Worm (Caenorhabditis elegans) whole organism, young adult: Measurements from ENCODE around the gene egl-27.

Experiments
- ceh-100 ChIP-seq: fragments of 200-800 bp; sonication (Bioruptor generic); IDR thresholded peaks from 2 replicates; pipeline ENCODE4 v1.3.6; 2022; ENCODE audit warnings: missing genetic modification reagents, missing genetic modification characterization, missing compliant biosample characterization
- hmg-20 ChIP-seq: fragments of 200-800 bp; sonication (Bioruptor generic); IDR thresholded peaks from 2 replicates; pipeline ENCODE4 v1.3.6; 2022; ENCODE audit warnings: missing genetic modification reagents, missing genetic modification characterization, missing compliant biosample characterization
- let-526 ChIP-seq: fragments of 200-800 bp; sonication (Bioruptor generic); IDR thresholded peaks from 2 replicates; pipeline ENCODE4 v1.3.6; 2022; ENCODE audit warnings: missing genetic modification reagents, missing genetic modification characterization, missing compliant biosample characterization
- lsy-27 ChIP-seq: sonication (generic microtip); optimal IDR thresholded peaks from 2 replicates; lab custom pipeline; 2017; ENCODE audit warnings: missing genetic modification characterization, mild to moderate bottlenecking, missing compliant biosample characterization, antibody characterized with exemption, missing genotype, borderline replicate concordance; ENCODE audit not compliant: insufficient read depth
- pha-4 ChIP-seq: fragments of 150-350 bp; sonication (generic microtip); optimal IDR thresholded peaks from 2 replicates; lab custom pipeline; 2014; ENCODE audit warnings: missing biosample characterization, missing genetic modification reagents, missing genetic modification characterization
- ztf-26 ChIP-seq: sonication (generic microtip); optimal IDR thresholded peaks from 2 replicates; lab custom pipeline; 2017; ENCODE audit warnings: missing genetic modification characterization, missing compliant biosample characterization

- TF ChIP-seq ztf-26 (tag; lab: Kevin White, UChicago) = no peak
- TF ChIP-seq lsy-27 (tag; lab: Kevin White, UChicago) = no peak
- TF ChIP-seq pha-4 (tag; lab: Kevin White, UChicago) = no peak
- no peak for TF ChIP-seq hmg-20 (GFP tag; lab: Robert Waterston, UW)
- TF ChIP-seq let-526 (GFP tag; lab: Robert Waterston, UW) = no peak
- TF ChIP-seq ceh-100 (GFP tag; lab: Robert Waterston, UW) = no peak
Measured at ce11 chrII:6831531-6832201, 3.1 kb upstream of the egl-27 start.
